Fruit fly (Drosophila melanogaster) whole organism, prepupa: ENCODE results near the gene Cpr65Ay.

ENCODE experiments used
- Blimp-1 ChIP-seq: fragments of 200-800 bp; sonication (Bioruptor generic); optimal IDR thresholded peaks from 3 replicates; lab custom pipeline; 2017; ENCODE audit warnings: missing biosample characterization, missing genetic modification characterization, mild to moderate bottlenecking, moderate library complexity, missing genetic modification reagents
- CG10631 ChIP-seq: fragments of 200-800 bp; sonication (Bioruptor generic); optimal IDR thresholded peaks from 2 replicates; lab custom pipeline; 2016; ENCODE audit warnings: missing biosample characterization, missing genetic modification characterization
- CG10669 ChIP-seq: fragments of 200-800 bp; sonication (Bioruptor generic); optimal IDR thresholded peaks from 3 replicates; lab custom pipeline; 2018; ENCODE audit warnings: missing biosample characterization, mild to moderate bottlenecking, missing genetic modification characterization, moderate library complexity
- CG11902 ChIP-seq: fragments of 200-800 bp; sonication (Bioruptor generic); optimal IDR thresholded peaks from 3 replicates; lab custom pipeline; 2016; ENCODE audit warnings: missing biosample characterization, missing genetic modification characterization
- CG15336 ChIP-seq: fragments of 200-800 bp; sonication (Bioruptor generic); IDR thresholded peaks from 2 replicates; pipeline ENCODE4 v1.3.6; 2022; ENCODE audit warnings: missing biosample characterization, missing genetic modification characterization
- CG1621 ChIP-seq: fragments of 200-800 bp; sonication (Bioruptor generic); optimal IDR thresholded peaks from 3 replicates; lab custom pipeline; 2018; ENCODE audit warnings: missing biosample characterization, mild to moderate bottlenecking, missing genetic modification characterization
- CG3032 ChIP-seq: fragments of 200-800 bp; optimal IDR thresholded peaks from 2 replicates; lab custom pipeline; 2019; ENCODE audit warnings: missing biosample characterization, mild to moderate bottlenecking, missing genetic modification characterization, moderate library complexity
- CG31627 ChIP-seq: fragments of 200-800 bp; sonication (Bioruptor generic); optimal IDR thresholded peaks from 3 replicates; lab custom pipeline; 2016; ENCODE audit warnings: missing biosample characterization, missing genetic modification characterization
- CG34406 ChIP-seq: fragments of 200-800 bp; sonication (Bioruptor generic); optimal IDR thresholded peaks from 3 replicates; lab custom pipeline; 2016; ENCODE audit warnings: missing biosample characterization, missing genetic modification characterization
- CG6163 ChIP-seq: fragments of 200-800 bp; sonication (Bioruptor generic); IDR thresholded peaks from 3 replicates; pipeline ENCODE4 v1.3.6; 2022; ENCODE audit warnings: missing biosample characterization, missing genetic modification characterization
- CG6276 ChIP-seq: fragments of 200-800 bp; sonication (Bioruptor generic); optimal IDR thresholded peaks from 2 replicates; lab custom pipeline; 2017; ENCODE audit warnings: missing biosample characterization, mild to moderate bottlenecking, missing genetic modification characterization
- CG6792 ChIP-seq: fragments of 200-800 bp; sonication (Bioruptor generic); optimal IDR thresholded peaks from 3 replicates; lab custom pipeline; 2016; ENCODE audit warnings: missing biosample characterization, missing genetic modification characterization
- CG6854 ChIP-seq: fragments of 200-800 bp; sonication (Bioruptor generic); optimal IDR thresholded peaks from 2 replicates; lab custom pipeline; 2017; ENCODE audit warnings: missing biosample characterization, mild to moderate bottlenecking, missing genetic modification characterization
- CG8319 ChIP-seq: fragments of 200-800 bp; sonication (Bioruptor generic); optimal IDR thresholded peaks from 3 replicates; lab custom pipeline; 2016; ENCODE audit warnings: missing biosample characterization, missing genetic modification characterization
- Eip93F ChIP-seq: fragments of 200-800 bp; sonication (Bioruptor generic); optimal IDR thresholded peaks from 2 replicates; lab custom pipeline; 2016; ENCODE audit warnings: missing biosample characterization, mild to moderate bottlenecking, missing genetic modification characterization
- Ets21C ChIP-seq: fragments of 200-800 bp; sonication (Bioruptor generic); optimal IDR thresholded peaks from 3 replicates; lab custom pipeline; 2016; ENCODE audit warnings: missing biosample characterization, missing genetic modification characterization
- Ets96B ChIP-seq: fragments of 200-800 bp; optimal IDR thresholded peaks from 2 replicates; lab custom pipeline; 2019; ENCODE audit warnings: missing biosample characterization, mild to moderate bottlenecking, missing genetic modification characterization, moderate library complexity
- Gug ChIP-seq: fragments of 200-800 bp; sonication (Bioruptor generic); IDR thresholded peaks from 2 replicates; pipeline ENCODE4 v1.3.6; 2022; ENCODE audit warnings: missing biosample characterization, missing genetic modification characterization
- Hr39 ChIP-seq: fragments of 200-800 bp; sonication (Bioruptor generic); optimal IDR thresholded peaks from 2 replicates; lab custom pipeline; 2016; ENCODE audit warnings: missing biosample characterization, missing genetic modification characterization
- Hr4 ChIP-seq: fragments of 200-800 bp; sonication (Bioruptor generic); optimal IDR thresholded peaks from 3 replicates; lab custom pipeline; 2016; ENCODE audit warnings: missing biosample characterization, missing genetic modification characterization
- Lpt ChIP-seq: fragments of 200-800 bp; sonication (Bioruptor generic); optimal IDR thresholded peaks from 3 replicates; lab custom pipeline; 2016; ENCODE audit warnings: missing biosample characterization, missing genetic modification characterization
- OdsH ChIP-seq: fragments of 200-800 bp; sonication (Bioruptor generic); optimal IDR thresholded peaks from 3 replicates; lab custom pipeline; 2016; ENCODE audit warnings: missing biosample characterization, missing genetic modification characterization
- Smox ChIP-seq: fragments of 200-800 bp; sonication (Bioruptor generic); optimal IDR thresholded peaks from 3 replicates; lab custom pipeline; 2016; ENCODE audit warnings: missing biosample characterization, missing genetic modification characterization
- Sox14 ChIP-seq: fragments of 200-800 bp; sonication (Bioruptor generic); optimal IDR thresholded peaks from 3 replicates; lab custom pipeline; 2016; ENCODE audit warnings: missing biosample characterization, missing genetic modification characterization
- Sox15 ChIP-seq: fragments of 200-800 bp; sonication (Bioruptor generic); optimal IDR thresholded peaks from 3 replicates; lab custom pipeline; 2016; ENCODE audit warnings: missing biosample characterization, missing genetic modification characterization
- acj6 ChIP-seq: fragments of 200-800 bp; sonication (Bioruptor generic); optimal IDR thresholded peaks from 3 replicates; lab custom pipeline; 2016; ENCODE audit warnings: missing biosample characterization, missing genetic modification characterization
- cyc ChIP-seq: fragments of 200-800 bp; sonication (Bioruptor generic); optimal IDR thresholded peaks from 3 replicates; lab custom pipeline; 2016; ENCODE audit warnings: missing biosample characterization, missing genetic modification characterization
- eg ChIP-seq: fragments of 200-800 bp; sonication (Bioruptor generic); IDR thresholded peaks from 3 replicates; pipeline ENCODE4 v1.3.6; 2022; ENCODE audit warnings: missing biosample characterization, missing genetic modification characterization
- esn ChIP-seq: fragments of 200-800 bp; sonication (Bioruptor generic); optimal IDR thresholded peaks from 2 replicates; lab custom pipeline; 2016; ENCODE audit warnings: missing biosample characterization, mild to moderate bottlenecking, missing genetic modification characterization, moderate library complexity
- fd59A ChIP-seq: fragments of 200-800 bp; sonication (Bioruptor generic); optimal IDR thresholded peaks from 2 replicates; lab custom pipeline; 2017; ENCODE audit warnings: missing biosample characterization, mild to moderate bottlenecking, missing genetic modification characterization, missing genetic modification reagents
- fkh ChIP-seq: fragments of 200-800 bp; sonication (Bioruptor generic); optimal IDR thresholded peaks from 3 replicates; lab custom pipeline; 2017; ENCODE audit warnings: missing biosample characterization, mild to moderate bottlenecking, missing genetic modification characterization, moderate library complexity
- lz ChIP-seq: fragments of 200-800 bp; sonication (Bioruptor generic); optimal IDR thresholded peaks from 3 replicates; lab custom pipeline; 2016; ENCODE audit warnings: missing biosample characterization, missing genetic modification characterization
- net ChIP-seq: fragments of 200-800 bp; sonication (Bioruptor generic); optimal IDR thresholded peaks from 3 replicates; lab custom pipeline; 2016; ENCODE audit warnings: missing biosample characterization, missing genetic modification characterization
- pdm3 ChIP-seq: fragments of 200-800 bp; sonication (Bioruptor generic); optimal IDR thresholded peaks from 3 replicates; lab custom pipeline; 2016; ENCODE audit warnings: missing biosample characterization, missing genetic modification characterization
- salr ChIP-seq, 2 experiments: fragments of 200-800 bp; sonication (Bioruptor generic); optimal IDR thresholded peaks; 3 replicates each; lab custom pipeline; 2016 to 2018; ENCODE audit warnings: missing biosample characterization in 2 of 2, missing genetic modification characterization in 2 of 2, mild to moderate bottlenecking in 1 of 2
- svp ChIP-seq: fragments of 200-800 bp; sonication (Bioruptor generic); peaks from one replicate; lab custom pipeline; 2016; ENCODE audit warnings: missing biosample characterization, missing genetic modification characterization
- vri ChIP-seq: fragments of 200-800 bp; sonication (Bioruptor generic); optimal IDR thresholded peaks from 3 replicates; lab custom pipeline; 2016; ENCODE audit warnings: missing biosample characterization, mild to moderate bottlenecking, missing genetic modification characterization

Cpr65Ay gene

DNA sequence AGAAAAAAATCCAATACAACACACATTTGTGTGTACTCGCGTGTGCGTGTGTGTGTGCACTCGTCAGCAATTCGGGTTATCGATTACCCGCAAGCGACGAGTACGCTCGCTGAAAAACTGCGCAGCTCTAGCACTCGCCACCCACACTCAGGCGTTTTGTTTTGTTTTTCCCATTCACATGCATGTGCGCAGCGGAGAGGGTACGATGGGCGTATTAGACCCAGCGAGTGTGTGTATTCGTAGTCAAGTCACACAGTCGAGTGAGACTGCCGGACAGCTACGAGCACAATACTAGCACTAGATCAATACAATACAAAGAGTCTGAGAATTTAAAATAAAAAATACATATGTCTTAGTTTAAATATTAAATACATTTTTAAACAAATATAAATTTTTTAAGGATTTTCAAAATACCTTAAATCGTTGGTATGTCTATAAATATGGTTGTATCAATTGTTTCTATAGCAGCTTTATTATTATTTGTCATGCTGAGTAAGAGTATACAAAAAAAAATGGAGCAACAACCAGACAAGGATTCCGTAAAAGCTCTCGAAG lies 26.5 kb upstream of the Cpr65Ay start, which contains the start of the genes D19B and CG43293 (continued):
- TF ChIP-seq eg (GFP tag; lab: Robert Waterston, UW) (peak; percentile 92), CG6163 (GFP tag; lab: Robert Waterston, UW) (peak; percentile 91), net (GFP tag; lab: Kevin White, UChicago) (peak; percentile 93), CG3032 (tag; lab: Kevin White, UChicago) (peak; percentile 81), CG15336 (GFP tag; lab: Robert Waterston, UW) (peak; percentile 91), pdm3 (GFP tag; lab: Kevin White, UChicago) (peak; percentile 86), Hr4 (peak; percentile 93), Ets21C (GFP tag; lab: Kevin White, UChicago) (peak; percentile 74), Blimp-1 (GFP tag; lab: Kevin White, UChicago) (no peak), Eip93F (GFP tag; lab: Kevin White, UChicago) (peak; percentile 80), acj6 (GFP tag; lab: Kevin White, UChicago) (peak; percentile 90), Sox14 (GFP tag; lab: Kevin White, UChicago) (peak; percentile 88), CG1621 (peak; percentile 86), OdsH (GFP tag; lab: Kevin White, UChicago) (peak; percentile 91), Gug (GFP tag; lab: Robert Waterston, UW) (peak; percentile 72), vri (GFP tag; lab: Kevin White, UChicago) (no peak), Sox15 (peak; percentile 72), CG10631 (GFP tag; lab: Kevin White, UChicago) (peak; percentile 88), fd59A (GFP tag; lab: Kevin White, UChicago) (peak; percentile 71), CG10669 (peak; percentile 85), Lpt (peak; percentile 85), CG6854 (peak; percentile 65), CG8319 (GFP tag; lab: Kevin White, UChicago) (peak; percentile 77)

DNA sequence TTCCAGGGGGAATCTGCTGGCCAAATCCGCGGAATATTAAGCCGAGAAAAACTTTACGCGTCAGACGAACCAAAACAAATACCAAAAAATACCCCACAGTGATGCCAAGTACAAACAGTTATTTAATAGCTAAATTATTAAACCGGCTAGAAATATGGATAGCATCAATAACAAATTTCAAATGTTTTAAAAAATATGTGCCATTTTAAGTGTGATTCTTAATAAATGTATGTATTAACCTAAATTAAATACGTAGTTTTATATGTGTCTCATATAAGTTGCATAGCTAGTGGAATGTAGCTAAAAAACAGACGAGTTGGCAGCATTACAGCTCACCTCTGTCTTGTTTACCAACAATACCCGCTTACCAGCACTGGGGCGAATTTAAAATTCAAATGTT lies 23.3 kb upstream of the Cpr65Ay start, which contains the start of gene CG10274:
TSS of gene CG10274 (minus strand) at position 54 of the 400 bp plus-strand sequence.
- TF ChIP-seq CG8319 (GFP tag; lab: Kevin White, UChicago): peak; percentile 52
- TF ChIP-seq Hr39 (GFP tag; lab: Kevin White, UChicago): peak; percentile 82
- peak; percentile 78 for TF ChIP-seq CG3032 (tag; lab: Kevin White, UChicago)
- TF ChIP-seq Lpt: no peak
- TF ChIP-seq cyc (GFP tag; lab: Kevin White, UChicago): peak; percentile 71
- no peak for TF ChIP-seq CG6276 (GFP tag; lab: Kevin White, UChicago)
- TF ChIP-seq CG6163 (GFP tag; lab: Robert Waterston, UW): peak; percentile 42; the same call in 2 of the 3 replicates
- peak in 1 of 2 experiments; percentile 22 for TF ChIP-seq salr (GFP tag; optimal IDR thresholded peaks at IDR 0.05; lab: Kevin White, UChicago)
- peak; percentile 74 for TF ChIP-seq Sox15
- peak; percentile 98 for TF ChIP-seq fkh (GFP tag; lab: Kevin White, UChicago)
- peak; percentile 77 for TF ChIP-seq lz (GFP tag; lab: Kevin White, UChicago)
- peak; percentile 43; the same call in 1 of the 2 replicates for TF ChIP-seq Gug (GFP tag; lab: Robert Waterston, UW)
- peak; percentile 34 for TF ChIP-seq fd59A (GFP tag; lab: Kevin White, UChicago)
- peak; percentile 33 for TF ChIP-seq CG1621
- TF ChIP-seq CG31627 (GFP tag; lab: Kevin White, UChicago): peak; percentile 82
- TF ChIP-seq CG34406: no peak
- peak; percentile 63 for TF ChIP-seq CG11902 (GFP tag; lab: Kevin White, UChicago)
- TF ChIP-seq Ets96B (tag; lab: Kevin White, UChicago): peak; percentile 64
- peak; percentile 36; the same call in 1 of the 3 replicates for TF ChIP-seq eg (GFP tag; lab: Robert Waterston, UW)
- no peak for TF ChIP-seq Smox
- TF ChIP-seq svp: no peak
- no peak for TF ChIP-seq vri (GFP tag; lab: Kevin White, UChicago)
- TF ChIP-seq CG6792 (GFP tag; lab: Kevin White, UChicago): peak; percentile 46
- TF ChIP-seq CG10631 (GFP tag; lab: Kevin White, UChicago): no peak
- TF ChIP-seq esn: peak; percentile 79
- TF ChIP-seq, all 60 proteins: peak for 18
